Worm (Caenorhabditis elegans): ENCODE results near the gene C29E4.10.
A peak's percentile ranks its signal among the peaks of the same experiment; 100 is the strongest.
"Not testable (repeated sequence)": the region's sequence is repeated elsewhere in the genome, so short reads cannot be mapped to it uniquely, and the experiment has no call there.

C29E4.10 gene

DNA sequence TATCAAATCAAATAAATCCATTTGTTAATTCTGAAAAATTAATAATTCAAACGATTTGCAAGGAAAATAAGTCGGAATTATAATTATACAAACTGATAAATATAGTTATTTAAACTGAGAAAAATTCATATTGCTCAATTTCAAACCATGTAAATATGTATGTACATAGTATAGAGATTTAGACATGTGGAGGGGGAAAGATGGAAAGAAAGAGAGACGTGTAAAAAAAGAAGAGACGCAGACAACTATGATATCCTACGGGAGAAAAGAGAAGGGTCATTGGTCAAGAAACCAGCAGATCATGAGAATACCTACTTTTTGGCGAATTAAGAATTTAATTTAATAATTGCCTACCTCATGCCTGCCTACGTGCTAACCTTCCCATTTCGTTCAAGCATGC is 20.4 kb downstream of the C29E4.10 start, which contains the start of gene C29E4.11:
Gene C29E4.11 (minus strand): TSS at position 30 of the 400 bp plus-strand sequence.
- TF ChIP-seq med-1 (GFP tag; optimal IDR thresholded peaks at IDR 0.05; ENCODE audit: insufficient read depth) = no peak
- TF ChIP-seq cog-1 (tag; optimal IDR thresholded peaks at IDR 0.05) = peak; percentile 24

ce11 chrIII:7958922-7959609 is 21.4 kb downstream of the C29E4.10 start, which contains the start of gene F54H12.10:
F54H12.10 (minus strand) TSS chrIII:7958972.
- not testable (repeated sequence) for TF ChIP-seq ztf-23 (GFP tag; IDR thresholded peaks at IDR 0.05); T22C8.4 (GFP tag; IDR thresholded peaks at IDR 0.05); med-1 (GFP tag; optimal IDR thresholded peaks at IDR 0.05; ENCODE audit: insufficient read depth)

ce11 chrIII:7962641-7963040 is 25.0 kb downstream of the C29E4.10 start, which contains the start of gene F54H12.4:
F54H12.4 (minus strand) TSS chrIII:7962741.
- not testable (repeated sequence) for TF ChIP-seq klf-2 (GFP tag; conservative IDR thresholded peaks at IDR 0.05); tab-1 (GFP tag; IDR thresholded peaks at IDR 0.05); T22C8.4 (GFP tag; IDR thresholded peaks at IDR 0.05)

ce11 chrIII:7964281-7964680 is 26.6 kb downstream of the C29E4.10 start, which contains the start of gene F54H12.2:
F54H12.2 (plus strand) TSS chrIII:7964581.
- not testable (repeated sequence) for TF ChIP-seq flt-1 (GFP tag; IDR thresholded peaks at IDR 0.05); klf-2 (GFP tag; conservative IDR thresholded peaks at IDR 0.05); ref-1 (GFP tag; conservative IDR thresholded peaks at IDR 0.05)

ce11 chrIII:7965946-7966692 is 28.5 kb downstream of the C29E4.10 start:
- TF ChIP-seq flt-1 (GFP tag; IDR thresholded peaks at IDR 0.05) = 0 out of 2 replicates have a peak, but pooled peaks have one; percentile 53

ce11 chrIII:7969121-7969520 is 31.5 kb downstream of the C29E4.10 start, which contains the start of the genes F54H12.8 and F54H12.7:
F54H12.8 (minus strand) TSS chrIII:7969221.
F54H12.7 (plus strand) TSS chrIII:7969349.
- TF ChIP-seq ref-1 (GFP tag; conservative IDR thresholded peaks at IDR 0.05) (no peak), med-1 (GFP tag; optimal IDR thresholded peaks at IDR 0.05; ENCODE audit: insufficient read depth) (no peak), T22C8.4 (GFP tag; IDR thresholded peaks at IDR 0.05) (no peak)

DNA sequence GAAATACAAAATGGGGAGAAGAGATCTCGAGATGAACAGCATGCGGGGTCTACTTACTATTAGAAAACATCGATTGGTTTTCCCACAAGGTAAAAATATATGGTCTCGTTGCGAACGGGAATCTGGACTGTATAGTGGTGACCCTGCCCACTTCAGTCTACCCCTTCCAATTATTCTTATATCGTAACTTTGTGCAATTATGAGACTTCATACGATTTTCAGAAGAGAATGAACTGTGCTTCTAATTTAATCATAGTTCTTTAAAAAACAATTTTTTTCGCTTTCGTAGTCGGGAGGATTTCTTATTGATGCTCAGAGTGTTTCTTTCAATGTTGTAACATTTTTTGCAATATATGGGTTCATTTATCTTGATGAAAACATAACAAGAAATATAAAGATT is 34.4 kb downstream of the C29E4.10 start, which contains the start of gene F54H12.5:
Gene F54H12.5 (minus strand): TSS at position 101 of the 400 bp plus-strand sequence.
- TF ChIP-seq ref-1 (GFP tag; conservative IDR thresholded peaks at IDR 0.05) = no peak
- no peak for TF ChIP-seq T22C8.4 (GFP tag; IDR thresholded peaks at IDR 0.05)
- no peak for TF ChIP-seq flt-1 (GFP tag; IDR thresholded peaks at IDR 0.05)
- no peak for TF ChIP-seq med-1 (GFP tag; optimal IDR thresholded peaks at IDR 0.05; ENCODE audit: insufficient read depth)

- TF ChIP-seq klf-2 (GFP tag; conservative IDR thresholded peaks at IDR 0.05) (no peak), flt-1 (GFP tag; IDR thresholded peaks at IDR 0.05) (no peak), med-1 (GFP tag; optimal IDR thresholded peaks at IDR 0.05; ENCODE audit: insufficient read depth) (no peak), ref-1 (GFP tag; conservative IDR thresholded peaks at IDR 0.05) (no peak)
Observed at ce11 chrIII:7972687-7973086, 35.0 kb downstream of the C29E4.10 start.

- TF ChIP-seq T22C8.4 (GFP tag; IDR thresholded peaks at IDR 0.05) (no peak), cog-1 (tag; optimal IDR thresholded peaks at IDR 0.05) (peak; percentile 1), med-1 (GFP tag; optimal IDR thresholded peaks at IDR 0.05; ENCODE audit: insufficient read depth) (no peak)
Observed at ce11 chrIII:7973201-7973767, 35.6 kb downstream of the C29E4.10 start, which contains the start of the genes eef-1B.1 and aco-2. eef-1B.1 (minus strand) TSS chrIII:7973386. aco-2 (plus strand) TSS chrIII:7973717.

DNA sequence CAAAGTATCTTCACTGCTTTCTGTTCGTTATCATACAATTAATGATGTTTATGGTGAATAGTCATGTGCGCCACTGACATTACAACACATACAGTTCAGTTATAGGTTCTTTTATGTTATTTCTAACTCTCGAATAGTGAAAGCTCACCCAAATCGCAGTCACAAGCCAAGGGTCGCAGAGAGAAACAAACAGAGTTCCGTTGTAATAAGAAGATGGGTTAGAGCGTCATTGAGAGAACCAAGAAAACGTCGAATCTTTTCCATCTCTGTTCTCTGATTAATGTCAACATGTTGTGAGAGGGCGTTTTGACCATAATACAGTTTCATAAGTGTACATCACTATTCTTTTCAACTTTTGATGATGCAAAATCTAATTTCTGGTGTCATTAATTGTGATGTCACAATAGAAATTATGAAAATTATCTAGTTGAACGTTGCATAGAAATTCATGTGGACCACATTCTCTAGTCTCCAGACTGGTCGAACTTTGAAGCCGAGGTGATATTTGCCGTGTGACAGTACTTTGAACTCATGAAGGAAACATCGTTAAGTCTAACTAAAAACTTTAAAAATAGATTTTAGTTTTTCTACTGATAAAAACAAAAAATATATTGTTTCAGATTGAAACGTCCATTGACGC is 36.4 kb downstream of the C29E4.10 start:
- TF ChIP-seq flt-1 (GFP tag; IDR thresholded peaks at IDR 0.05) (no peak), ztf-29 (GFP tag; IDR thresholded peaks at IDR 0.05) (no peak), ztf-23 (GFP tag; IDR thresholded peaks at IDR 0.05) (no peak)

DNA sequence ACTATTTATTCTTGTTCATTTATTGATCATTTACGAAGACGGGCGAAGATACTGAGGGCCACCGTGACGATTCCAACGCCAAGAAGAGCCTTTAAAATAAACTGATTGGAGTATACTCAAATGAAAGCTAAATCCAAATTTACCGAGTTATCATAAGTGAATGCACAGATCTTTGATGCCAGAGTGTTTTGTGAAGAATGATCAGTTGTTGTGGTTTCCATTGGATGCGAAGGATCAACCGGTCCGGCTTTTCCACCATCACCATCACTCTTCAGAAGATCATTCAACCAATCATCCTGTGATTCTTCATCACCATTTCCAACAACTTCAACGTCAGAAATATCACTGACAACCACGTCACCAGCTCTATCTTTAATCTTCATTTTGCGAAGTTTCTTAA is 39.6 kb downstream of the C29E4.10 start:
- TF ChIP-seq klf-2 (GFP tag; conservative IDR thresholded peaks at IDR 0.05) (no peak), med-1 (GFP tag; optimal IDR thresholded peaks at IDR 0.05; ENCODE audit: insufficient read depth) (no peak), T22C8.4 (GFP tag; IDR thresholded peaks at IDR 0.05) (no peak), ref-1 (GFP tag; conservative IDR thresholded peaks at IDR 0.05) (no peak), tab-1 (GFP tag; IDR thresholded peaks at IDR 0.05) (no peak), ztf-29 (GFP tag; IDR thresholded peaks at IDR 0.05) (no peak), cog-1 (tag; optimal IDR thresholded peaks at IDR 0.05) (no peak), flt-1 (GFP tag; IDR thresholded peaks at IDR 0.05) (no peak), ztf-23 (GFP tag; IDR thresholded peaks at IDR 0.05) (no peak)
